Worm (Caenorhabditis elegans) whole organism, late embryonic: Measurements from ENCODE around the gene arf-1.

Experiments
- K02D7.2 ChIP-seq: sonication (generic microtip); optimal IDR thresholded peaks from 2 replicates; lab custom pipeline; 2017; ENCODE audit warnings: mild to moderate bottlenecking, missing genetic modification characterization, missing compliant biosample characterization
- ceh-24 ChIP-seq: sonication (generic microtip); optimal IDR thresholded peaks from 2 replicates; lab custom pipeline; 2016; ENCODE audit warnings: mild to moderate bottlenecking, missing genetic modification characterization, missing compliant biosample characterization
- ceh-45 ChIP-seq: fragments of 200-800 bp; sonication (Bioruptor generic); IDR thresholded peaks from 2 replicates; pipeline ENCODE4 v1.3.6; 2022; ENCODE audit warnings: missing genetic modification reagents, missing genetic modification characterization, missing compliant biosample characterization
- ceh-6 ChIP-seq: fragments of 200-800 bp; sonication (Bioruptor generic); optimal IDR thresholded peaks from 2 replicates; lab custom pipeline; 2018; ENCODE audit warnings: mild to moderate bottlenecking, missing genetic modification characterization, missing compliant biosample characterization
- ceh-9 ChIP-seq: sonication (generic microtip); optimal IDR thresholded peaks from 2 replicates; lab custom pipeline; 2016; ENCODE audit warnings: mild to moderate bottlenecking, missing genetic modification characterization, inconsistent platforms, missing compliant biosample characterization
- dve-1 ChIP-seq: sonication (generic microtip); optimal IDR thresholded peaks from 2 replicates; lab custom pipeline; 2017; ENCODE audit warnings: antibody characterized with exemption, mild to moderate bottlenecking, missing genetic modification characterization, missing compliant biosample characterization
- hlh-6 ChIP-seq: sonication (generic microtip); optimal IDR thresholded peaks from 2 replicates; lab custom pipeline; 2016; ENCODE audit warnings: missing genotype, missing genetic modification characterization, missing compliant biosample characterization
- pha-4 ChIP-seq: fragments of 150-350 bp; optimal IDR thresholded peaks from 2 replicates; lab custom pipeline; 2018; ENCODE audit warnings: missing biosample characterization, missing genetic modification reagents, missing genetic modification characterization
- pqm-1 ChIP-seq: sonication (generic microtip); optimal IDR thresholded peaks from 2 replicates; lab custom pipeline; 2016; ENCODE audit warnings: missing genetic modification characterization, missing compliant biosample characterization
- sox-4 ChIP-seq: sonication (generic microtip); optimal IDR thresholded peaks from 2 replicates; lab custom pipeline; 2017; ENCODE audit warnings: mild to moderate bottlenecking, missing genetic modification characterization, inconsistent platforms, missing compliant biosample characterization
- ttx-3 ChIP-seq: sonication (generic microtip); optimal IDR thresholded peaks from 2 replicates; lab custom pipeline; 2016; ENCODE audit warnings: missing genetic modification reagents, missing genetic modification characterization, missing compliant biosample characterization
- unc-86 ChIP-seq: sonication (generic microtip); optimal IDR thresholded peaks from 2 replicates; lab custom pipeline; 2016; ENCODE audit warnings: missing genetic modification characterization, missing compliant biosample characterization

DNA sequence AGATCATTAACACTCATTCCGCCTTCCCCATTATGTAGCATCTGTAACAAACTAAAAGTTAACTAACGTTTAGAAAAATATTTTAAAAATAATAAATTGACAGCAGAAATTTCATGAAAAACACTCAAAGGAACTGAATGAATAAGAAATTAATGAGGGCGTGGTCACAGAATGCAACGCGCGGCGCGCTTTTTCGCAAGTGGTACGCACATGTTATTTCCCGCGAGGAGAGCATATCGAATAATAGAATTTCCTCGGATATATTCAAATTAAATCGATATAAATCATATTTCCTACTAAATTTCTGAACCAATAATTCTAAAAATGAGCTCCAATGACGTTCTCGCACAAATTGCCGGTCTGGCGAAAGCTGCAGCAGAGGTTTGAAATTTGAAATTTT, 22.0 kb upstream of the arf-1 start, which contains the start of the genes abi-1 and arle-14:
- TF ChIP-seq ttx-3 (tag; lab: Kevin White, UChicago) (peak; percentile 19), pqm-1 (tag; lab: Kevin White, UChicago) (no peak), dve-1 (no peak), ceh-24 (no peak), ceh-45 (GFP tag; lab: Robert Waterston, UW) (no peak), pha-4 (no peak), K02D7.2 (tag; lab: Kevin White, UChicago) (no peak), ceh-6 (GFP tag; lab: Kevin White, UChicago) (no peak), ceh-9 (tag; lab: Kevin White, UChicago) (no peak), hlh-6 (tag; lab: Kevin White, UChicago) (no peak), unc-86 (no peak), sox-4 (no peak)
